Worm (Caenorhabditis elegans): ENCODE data around the gene algn-6.

DNA sequence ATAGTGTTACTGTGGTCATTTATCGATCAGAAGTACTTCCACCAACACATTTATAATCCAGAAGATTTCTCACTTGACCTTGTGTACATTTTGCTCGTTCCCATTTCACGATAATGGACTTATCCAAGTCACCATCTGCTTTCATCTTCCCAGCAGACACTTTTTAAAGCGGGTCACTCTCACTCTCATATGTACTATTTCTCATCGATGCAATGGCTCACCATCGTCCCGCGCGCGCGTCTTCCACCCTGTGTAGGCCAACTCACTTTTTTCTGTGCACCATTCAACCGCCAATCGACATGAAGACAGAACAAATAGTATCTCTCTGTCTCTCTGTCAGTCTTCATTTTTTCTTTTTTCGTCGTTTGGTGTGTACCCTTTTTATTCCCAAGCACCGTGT lies 12.6 kb downstream of the algn-6 start:
- no peak for TF ChIP-seq klf-2 (GFP tag; conservative IDR thresholded peaks at IDR 0.05)
- no peak for TF ChIP-seq ztf-29 (GFP tag; IDR thresholded peaks at IDR 0.05)
- no peak for TF ChIP-seq cog-1 (tag; optimal IDR thresholded peaks at IDR 0.05)
- no peak for TF ChIP-seq T22C8.4 (GFP tag; IDR thresholded peaks at IDR 0.05)
- TF ChIP-seq ztf-23 (GFP tag; IDR thresholded peaks at IDR 0.05) = no peak
- TF ChIP-seq flt-1 (GFP tag; IDR thresholded peaks at IDR 0.05) = no peak
- no peak for TF ChIP-seq tab-1 (GFP tag; IDR thresholded peaks at IDR 0.05)
- no peak for TF ChIP-seq ref-1 (GFP tag; conservative IDR thresholded peaks at IDR 0.05)
- no peak for TF ChIP-seq med-1 (GFP tag; optimal IDR thresholded peaks at IDR 0.05; ENCODE audit: insufficient read depth)
